Fruit fly (Drosophila melanogaster): ENCODE data around the gene dnt.

Gene dnt

dm6 chr2L:19317778-19318177 lies 45.2 kb downstream of the dnt start (continued):
- TF ChIP-seq net (GFP tag; optimal IDR thresholded peaks at IDR 0.05): peak; percentile 44
- peak; percentile 21 for TF ChIP-seq Ets96B (tag; optimal IDR thresholded peaks at IDR 0.05)
- TF ChIP-seq CG10669 (GFP tag; optimal IDR thresholded peaks at IDR 0.05): peak; percentile 33
- TF ChIP-seq Eip93F (GFP tag; optimal IDR thresholded peaks at IDR 0.05): no peak
- TF ChIP-seq CG16779 (tag; optimal IDR thresholded peaks at IDR 0.05): peak; percentile 18
- TF ChIP-seq CG8119 (GFP tag; IDR thresholded peaks at IDR 0.05): peak; percentile 68

- TF ChIP-seq Sox102F (GFP tag; optimal IDR thresholded peaks at IDR 0.05) (peak; percentile 49), svp (GFP tag) (peak; percentile 80), Eip78C (GFP tag) (peak; percentile 96), achi (GFP tag; optimal IDR thresholded peaks at IDR 0.05) (peak; percentile 78), spab (GFP tag; optimal IDR thresholded peaks at IDR 0.05) (peak; percentile 69), CG10669 (GFP tag; optimal IDR thresholded peaks at IDR 0.05) (peak; percentile 70), Sox15 (GFP tag; optimal IDR thresholded peaks at IDR 0.05) (peak; percentile 53), Ets96B (tag; optimal IDR thresholded peaks at IDR 0.05) (peak; percentile 80), CG15336 (GFP tag; IDR thresholded peaks at IDR 0.05) (peak; percentile 66), vri (GFP tag; optimal IDR thresholded peaks at IDR 0.05) (peak; percentile 15), Hr4 (GFP tag; optimal IDR thresholded peaks at IDR 0.05) (peak; percentile 78), CG11294 (GFP tag; IDR thresholded peaks at IDR 0.05) (no peak; the same call in 1 of the 2 replicates), acj6 (GFP tag; optimal IDR thresholded peaks at IDR 0.05) (peak; percentile 69), topi (GFP tag; optimal IDR thresholded peaks at IDR 0.05) (peak; percentile 74), CG34406 (GFP tag; optimal IDR thresholded peaks at IDR 0.05) (peak; percentile 61), ss (GFP tag; optimal IDR thresholded peaks at IDR 0.05) (peak; percentile 75 to 82), CG32006 (GFP tag; optimal IDR thresholded peaks at IDR 0.05) (peak; percentile 83), Lpt (GFP tag; optimal IDR thresholded peaks at IDR 0.05) (peak; percentile 52), lz (GFP tag; optimal IDR thresholded peaks at IDR 0.05) (peak; percentile 57), CG4318 (GFP tag; optimal IDR thresholded peaks at IDR 0.05) (peak; percentile 64), fd85E (GFP tag; optimal IDR thresholded peaks at IDR 0.05) (no peak), CG8119 (GFP tag; IDR thresholded peaks at IDR 0.05) (peak; percentile 73; the same call in 2 of the 3 replicates), dac (GFP tag; optimal IDR thresholded peaks at IDR 0.05) (peak; percentile 16), CG10631 (GFP tag; optimal IDR thresholded peaks at IDR 0.05) (peak; percentile 83), CG11762 (GFP tag; optimal IDR thresholded peaks at IDR 0.05; ENCODE audit: insufficient read depth) (peak; percentile 50), fd59A (GFP tag; optimal IDR thresholded peaks at IDR 0.05) (peak; percentile 78), Blimp-1 (GFP tag; optimal IDR thresholded peaks at IDR 0.05) (no peak), Smox (GFP tag; optimal IDR thresholded peaks at IDR 0.05) (peak; percentile 59), cyc (GFP tag; optimal IDR thresholded peaks at IDR 0.05) (peak; percentile 65), CG31627 (GFP tag; optimal IDR thresholded peaks at IDR 0.05) (peak; percentile 57), CG3919 (GFP tag; optimal IDR thresholded peaks at IDR 0.05) (peak; percentile 78), Hr38 (GFP tag; optimal IDR thresholded peaks at IDR 0.05) (no peak), CG8632 (GFP tag; optimal IDR thresholded peaks at IDR 0.05) (peak; percentile 66), net (GFP tag; optimal IDR thresholded peaks at IDR 0.05) (peak; percentile 79), salr (GFP tag; optimal IDR thresholded peaks at IDR 0.05) (peak; percentile 14 to 86), OdsH (GFP tag; optimal IDR thresholded peaks at IDR 0.05) (peak; percentile 68), eg (GFP tag; IDR thresholded peaks at IDR 0.05) (peak; percentile 47; the same call in 2 of the 3 replicates), CG6163 (GFP tag; IDR thresholded peaks at IDR 0.05) (peak; percentile 44; the same call in 2 of the 3 replicates), CG11902 (GFP tag; optimal IDR thresholded peaks at IDR 0.05) (peak; percentile 37), CG6276 (GFP tag; optimal IDR thresholded peaks at IDR 0.05) (peak; percentile 35), Ets21C (GFP tag; optimal IDR thresholded peaks at IDR 0.05) (peak; percentile 24), CG8319 (GFP tag; optimal IDR thresholded peaks at IDR 0.05) (peak; percentile 12), CG7368 (GFP tag; optimal IDR thresholded peaks at IDR 0.05) (peak; percentile 47), pdm3 (GFP tag; optimal IDR thresholded peaks at IDR 0.05) (peak; percentile 73), CG6854 (GFP tag; optimal IDR thresholded peaks at IDR 0.05) (no peak), Gug (GFP tag; IDR thresholded peaks at IDR 0.05) (peak; percentile 41), CG1621 (tag; optimal IDR thresholded peaks at IDR 0.05) (peak; percentile 59), Sox14 (GFP tag; optimal IDR thresholded peaks at IDR 0.05) (peak; percentile 77)
Measured at dm6 chr2L:19314589-19314988, 48.4 kb downstream of the dnt start.
